Fruit fly (Drosophila melanogaster) whole organism: ENCODE measurements around the gene MBD-R2.

Experiments used
- CG8478 ChIP-seq: fragments of >200 bp; optimal IDR thresholded peaks from 2 replicates; lab custom pipeline; 2018; ENCODE audit warnings: inconsistent platforms
- Dll ChIP-seq: fragments of >200 bp; optimal IDR thresholded peaks from 2 replicates; lab custom pipeline; 2017
- EcR ChIP-seq, 2 experiments: fragments of >200 bp; optimal IDR thresholded peaks; 2 replicates each; lab custom pipeline; 2017; ENCODE audit warnings: missing biosample characterization in 2 of 2, missing genetic modification characterization in 2 of 2, missing genetic modification reagents in 2 of 2
- pan ChIP-seq: fragments of >200 bp; optimal IDR thresholded peaks from 2 replicates; lab custom pipeline; 2017
- psq ChIP-seq: fragments of >200 bp; optimal IDR thresholded peaks from 2 replicates; lab custom pipeline; 2017
- usp ChIP-seq: fragments of >200 bp; optimal IDR thresholded peaks from 2 replicates; lab custom pipeline; 2017; ENCODE audit warnings: missing biosample characterization, missing genetic modification characterization, mixed read lengths

MBD-R2 gene

DNA sequence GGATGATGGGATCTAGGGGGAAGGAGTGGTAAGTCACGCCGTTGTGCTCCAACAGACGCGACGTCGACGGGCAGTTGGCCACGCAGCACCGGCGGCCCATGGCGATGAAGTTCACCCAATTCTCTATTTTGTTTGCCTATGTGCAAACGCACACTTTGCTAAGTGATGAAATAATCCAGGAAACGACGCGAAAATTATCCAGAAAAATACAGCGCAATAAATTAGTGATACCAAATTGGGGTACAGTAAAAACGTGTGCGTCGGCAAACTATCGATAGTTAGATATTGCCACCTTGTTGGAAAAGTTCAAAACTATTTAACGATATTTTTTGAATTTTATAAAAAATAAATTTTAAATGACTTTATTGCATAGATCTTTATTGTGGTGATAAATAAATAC is at the start of gene MBD-R2:
TSS of gene MBD-R2 (minus strand) at position 222 of the 400 bp plus-strand sequence.
- no peak for TF ChIP-seq EcR (GFP tag; optimal IDR thresholded peaks at IDR 0.05; lab: Kevin White, UChicago)
- no peak for TF ChIP-seq Dll (lab: Kevin White, UChicago)
- no peak for TF ChIP-seq usp (GFP tag; lab: Kevin White, UChicago)
- no peak for TF ChIP-seq CG8478 (lab: Kevin White, UChicago)
- TF ChIP-seq psq (lab: Kevin White, UChicago) = no peak
- TF ChIP-seq pan (lab: Kevin White, UChicago) = no peak

dm6 chr3R:12405928-12406234 is 49.8 kb upstream of the MBD-R2 start, which contains the start of gene Cyp9f2:
TSS of gene Cyp9f2 (minus strand) at chr3R:12406028.
- TF ChIP-seq Dll (lab: Kevin White, UChicago) (no peak), EcR (GFP tag; optimal IDR thresholded peaks at IDR 0.05; lab: Kevin White, UChicago) (no peak), usp (GFP tag; lab: Kevin White, UChicago) (no peak), pan (lab: Kevin White, UChicago) (no peak)

dm6 chr3R:12405134-12405533 is 49.1 kb upstream of the MBD-R2 start:
- no peak for TF ChIP-seq CG8478 (lab: Kevin White, UChicago)
- TF ChIP-seq psq (lab: Kevin White, UChicago) = no peak
- TF ChIP-seq Dll (lab: Kevin White, UChicago) = no peak
- no peak for TF ChIP-seq EcR (GFP tag; optimal IDR thresholded peaks at IDR 0.05; lab: Kevin White, UChicago)
- no peak for TF ChIP-seq usp (GFP tag; lab: Kevin White, UChicago)
- TF ChIP-seq pan (lab: Kevin White, UChicago) = no peak

dm6 chr3R:12402935-12403334 is 46.9 kb upstream of the MBD-R2 start:
- no peak for TF ChIP-seq CG8478 (lab: Kevin White, UChicago)
- TF ChIP-seq usp (GFP tag; lab: Kevin White, UChicago) = no peak
- TF ChIP-seq EcR (GFP tag; optimal IDR thresholded peaks at IDR 0.05; lab: Kevin White, UChicago) = no peak
- no peak for TF ChIP-seq pan (lab: Kevin White, UChicago)
- TF ChIP-seq Dll (lab: Kevin White, UChicago) = no peak
- TF ChIP-seq psq (lab: Kevin White, UChicago) = no peak

dm6 chr3R:12401672-12402296 is 45.7 kb upstream of the MBD-R2 start, which contains the start of gene DNAlig3:
TSS of gene DNAlig3 (minus strand) at chr3R:12401839.
- TF ChIP-seq psq (lab: Kevin White, UChicago) (no peak), usp (GFP tag; lab: Kevin White, UChicago) (no peak)

DNA sequence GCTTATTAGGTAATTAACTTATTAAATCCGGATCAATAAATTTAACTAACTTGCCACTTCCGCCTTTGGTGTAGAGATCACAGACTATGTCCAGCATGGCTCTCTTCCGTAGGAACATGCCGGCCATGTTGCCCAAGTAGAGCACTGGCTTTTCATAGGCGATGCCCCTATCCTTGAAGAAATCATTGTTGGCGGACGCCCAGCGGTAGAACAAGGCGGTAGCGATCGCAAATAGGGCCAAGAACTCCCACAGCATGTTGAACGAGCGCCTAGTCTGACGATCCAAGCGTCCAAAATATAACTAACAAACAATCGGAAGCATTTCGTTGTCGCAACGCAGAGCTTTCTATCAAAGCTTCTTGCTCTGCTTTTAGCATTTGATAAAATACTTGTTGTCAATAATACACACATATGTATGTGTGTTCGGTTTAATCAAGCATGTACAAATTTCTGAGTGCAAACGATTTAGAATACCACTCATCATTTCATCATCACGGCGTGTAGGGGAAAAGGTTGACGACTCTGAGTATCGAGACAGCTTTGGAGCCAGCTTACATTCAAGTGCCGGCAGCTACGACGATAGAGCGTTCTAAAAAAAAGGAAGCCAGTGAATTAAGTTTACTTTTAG is 42.7 kb upstream of the MBD-R2 start, which contains the start of gene Cyp9f3:
TSS of gene Cyp9f3 (minus strand) at position 310 of the 628 bp plus-strand sequence.
- no peak for TF ChIP-seq usp (GFP tag; lab: Kevin White, UChicago)
- no peak for TF ChIP-seq pan (lab: Kevin White, UChicago)
- TF ChIP-seq psq (lab: Kevin White, UChicago) = no peak
- TF ChIP-seq CG8478 (lab: Kevin White, UChicago) = no peak
- no peak for TF ChIP-seq EcR (GFP tag; optimal IDR thresholded peaks at IDR 0.05; lab: Kevin White, UChicago)
- TF ChIP-seq Dll (lab: Kevin White, UChicago) = no peak

- TF ChIP-seq CG8478 (lab: Kevin White, UChicago) (no peak), EcR (GFP tag; optimal IDR thresholded peaks at IDR 0.05; lab: Kevin White, UChicago) (no peak), usp (GFP tag; lab: Kevin White, UChicago) (no peak), psq (lab: Kevin White, UChicago) (no peak), Dll (lab: Kevin White, UChicago) (no peak), pan (lab: Kevin White, UChicago) (no peak)
Measured at dm6 chr3R:12398054-12398453, 42.0 kb upstream of the MBD-R2 start.

DNA sequence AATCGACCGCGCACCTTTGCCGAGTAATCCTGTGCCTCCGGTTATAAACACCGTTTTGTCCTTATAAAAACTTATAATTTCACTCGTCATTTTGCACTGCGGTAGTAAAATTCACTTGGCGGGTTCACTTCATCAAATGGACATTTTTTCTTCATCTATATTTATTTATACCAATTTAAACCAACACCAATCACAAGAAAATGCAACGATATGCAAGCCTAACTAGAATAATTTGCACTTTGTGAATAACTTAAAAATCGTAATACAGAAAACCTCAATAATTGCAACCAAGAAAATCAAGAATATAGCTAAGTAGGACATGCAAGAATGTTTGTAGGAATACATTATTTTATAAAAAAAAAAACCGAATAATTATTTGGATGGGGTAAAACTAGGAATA is 39.8 kb upstream of the MBD-R2 start, which contains the start of the genes CG10096 and CG10097:
TSS of gene CG10096 (minus strand) at position 101 of the 400 bp plus-strand sequence.
TSS of gene CG10097 (minus strand) at position 101 of the 400 bp plus-strand sequence.
- TF ChIP-seq usp (GFP tag; lab: Kevin White, UChicago) = no peak
- no peak for TF ChIP-seq psq (lab: Kevin White, UChicago)
- TF ChIP-seq CG8478 (lab: Kevin White, UChicago) = no peak
- TF ChIP-seq Dll (lab: Kevin White, UChicago) = no peak
- no peak for TF ChIP-seq pan (lab: Kevin White, UChicago)
- no peak for TF ChIP-seq EcR (GFP tag; optimal IDR thresholded peaks at IDR 0.05; lab: Kevin White, UChicago)

- TF ChIP-seq Dll (lab: Kevin White, UChicago) = no peak
- TF ChIP-seq psq (lab: Kevin White, UChicago) = no peak
- no peak for TF ChIP-seq CG8478 (lab: Kevin White, UChicago)
- no peak for TF ChIP-seq pan (lab: Kevin White, UChicago)
- no peak for TF ChIP-seq EcR (GFP tag; optimal IDR thresholded peaks at IDR 0.05; lab: Kevin White, UChicago)
- TF ChIP-seq usp (GFP tag; lab: Kevin White, UChicago) = no peak
Measured at dm6 chr3R:12386965-12387364, 30.9 kb upstream of the MBD-R2 start, which contains the start of gene CG33098. TSS of gene CG33098 (plus strand) at chr3R:12387188.

- TF ChIP-seq pan (lab: Kevin White, UChicago) = no peak
Measured at dm6 chr3R:12385949-12386348, 29.9 kb upstream of the MBD-R2 start, which contains the start of gene Sol1. TSS of gene Sol1 (plus strand) at chr3R:12386249.

DNA sequence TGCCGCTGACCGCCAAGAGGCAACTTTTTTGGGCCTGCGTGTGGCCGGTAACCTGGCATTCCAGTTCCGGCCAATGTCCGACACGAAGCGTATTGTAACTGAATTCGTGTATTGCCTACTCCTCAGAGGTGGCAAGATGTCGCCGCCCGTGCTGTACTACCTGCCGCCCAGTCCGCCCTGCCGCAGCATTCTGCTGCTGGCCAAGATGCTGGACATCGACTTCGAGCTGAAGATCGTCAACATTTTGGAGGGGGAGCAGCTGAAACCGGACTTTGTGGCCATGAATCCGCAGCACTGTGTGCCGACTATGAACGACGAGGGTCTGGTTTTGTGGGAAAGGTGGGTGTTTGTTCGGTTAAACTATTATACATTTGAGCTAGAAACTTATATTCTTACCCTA is 28.2 kb upstream of the MBD-R2 start:
- TF ChIP-seq psq (lab: Kevin White, UChicago) (no peak), EcR (GFP tag; optimal IDR thresholded peaks at IDR 0.05; lab: Kevin White, UChicago) (no peak), CG8478 (lab: Kevin White, UChicago) (no peak), usp (GFP tag; lab: Kevin White, UChicago) (no peak), Dll (lab: Kevin White, UChicago) (no peak), pan (lab: Kevin White, UChicago) (no peak)
